Fruit fly (Drosophila melanogaster): ENCODE measurements around the gene CG14711.

CG14711 gene

dm6 chr3R:11581340-11582252 is 41.5 kb upstream of the CG14711 start, which contains the start of gene wkd (continued):
- TF ChIP-seq Camta (GFP tag; optimal IDR thresholded peaks at IDR 0.05) = no peak
- TF ChIP-seq lola (GFP tag; optimal IDR thresholded peaks at IDR 0.05) = no peak
- no peak for TF ChIP-seq Nf-YA (GFP tag; IDR thresholded peaks at IDR 0.05)
- TF ChIP-seq zfh2 (GFP tag; optimal IDR thresholded peaks at IDR 0.05) = no peak
- TF ChIP-seq slbo (GFP tag; IDR thresholded peaks at IDR 0.05) = no peak
- TF ChIP-seq Trl (optimal IDR thresholded peaks at IDR 0.05) = peak in 1 of 2 experiments; percentile 61
- TF ChIP-seq Trl (GFP tag; optimal IDR thresholded peaks at IDR 0.05) = no peak
- TF ChIP-seq CG8290 (GFP tag; optimal IDR thresholded peaks at IDR 0.05) = no peak
- TF ChIP-seq CG8290 (tag; optimal IDR thresholded peaks at IDR 0.05) = no peak
- no peak for TF ChIP-seq rib (GFP tag; IDR thresholded peaks at IDR 0.05)
- TF ChIP-seq bab2 (GFP tag; optimal IDR thresholded peaks at IDR 0.05) = no peak
- TF ChIP-seq Nf-YB (GFP tag; optimal IDR thresholded peaks at IDR 0.05) = no peak
- no peak for TF ChIP-seq CG15696 (tag; optimal IDR thresholded peaks at IDR 0.05)
- no peak for TF ChIP-seq chif (GFP tag; optimal IDR thresholded peaks at IDR 0.05)
- no peak for TF ChIP-seq CG9817 (tag; optimal IDR thresholded peaks at IDR 0.05)
- TF ChIP-seq CG2712 (tag; optimal IDR thresholded peaks at IDR 0.05) = no peak
- TF ChIP-seq CG4404 (GFP tag; IDR thresholded peaks at IDR 0.05) = no peak
- no peak for TF ChIP-seq CG6272 (GFP tag; IDR thresholded peaks at IDR 0.05)
- TF ChIP-seq oc (tag; optimal IDR thresholded peaks at IDR 0.05) = no peak
- peak in 1 of 2 experiments; percentile 23 for TF ChIP-seq Hr78 (GFP tag; optimal IDR thresholded peaks at IDR 0.05)
- no peak for TF ChIP-seq crc (GFP tag; optimal IDR thresholded peaks at IDR 0.05)
- TF ChIP-seq CG8765 (GFP tag; IDR thresholded peaks at IDR 0.05) = no peak
- TF ChIP-seq CG13424 (tag; optimal IDR thresholded peaks at IDR 0.05) = no peak
- peak; percentile 57 for TF ChIP-seq MBD-R2 (GFP tag; IDR thresholded peaks at IDR 0.05)
- no peak for TF ChIP-seq CG13775 (GFP tag; optimal IDR thresholded peaks at IDR 0.05)
- no peak for TF ChIP-seq CG30020 (tag; optimal IDR thresholded peaks at IDR 0.05)
- no peak for TF ChIP-seq fd96Cb (tag; optimal IDR thresholded peaks at IDR 0.05)
- no peak for TF ChIP-seq Blimp-1 (GFP tag; optimal IDR thresholded peaks at IDR 0.05)
- TF ChIP-seq Hmx (GFP tag; optimal IDR thresholded peaks at IDR 0.05) = no peak
- no peak for TF ChIP-seq CG2875 (GFP tag; optimal IDR thresholded peaks at IDR 0.05)
- TF ChIP-seq Myb (GFP tag; optimal IDR thresholded peaks at IDR 0.05) = peak; percentile 54
- TF ChIP-seq CG10462 (GFP tag; optimal IDR thresholded peaks at IDR 0.05) = no peak
- TF ChIP-seq CG17328 (GFP tag; IDR thresholded peaks at IDR 0.05) = no peak
- no peak for TF ChIP-seq ham (GFP tag; IDR thresholded peaks at IDR 0.05)
- peak; percentile 13 for TF ChIP-seq CG17829 (tag; optimal IDR thresholded peaks at IDR 0.05)
- TF ChIP-seq wdn (GFP tag; IDR thresholded peaks at IDR 0.05) = no peak
- TF ChIP-seq ftz-f1 (GFP tag; optimal IDR thresholded peaks at IDR 0.05) = peak; percentile 47
- TF ChIP-seq CG4328 (GFP tag; optimal IDR thresholded peaks at IDR 0.05) = no peak
- TF ChIP-seq CG11085 (GFP tag; IDR thresholded peaks at IDR 0.05) = no peak
- TF ChIP-seq gcm2 (GFP tag; optimal IDR thresholded peaks at IDR 0.05) = no peak
- TF ChIP-seq CTCF (GFP tag; optimal IDR thresholded peaks at IDR 0.05) = peak; percentile 53
- no peak for TF ChIP-seq disco-r (GFP tag; optimal IDR thresholded peaks at IDR 0.05)
- TF ChIP-seq Dip3 (GFP tag; optimal IDR thresholded peaks at IDR 0.05) = no peak
- no peak for TF ChIP-seq CG15601 (tag; optimal IDR thresholded peaks at IDR 0.05)
- peak; percentile 89 for TF ChIP-seq amos (GFP tag; IDR thresholded peaks at IDR 0.05; ENCODE audit: partially characterized antibody)
- peak in 1 of 3 experiments; percentile 6 for TF ChIP-seq Stat92E (GFP tag; optimal IDR thresholded peaks at IDR 0.05)
- no peak for TF ChIP-seq CG4424 (GFP tag; optimal IDR thresholded peaks at IDR 0.05)
- TF ChIP-seq Optix (GFP tag; IDR thresholded peaks at IDR 0.05) = no peak
- TF ChIP-seq Bteb2 (GFP tag; optimal IDR thresholded peaks at IDR 0.05) = no peak
- TF ChIP-seq ara (GFP tag; IDR thresholded peaks at IDR 0.05) = no peak
- no peak for TF ChIP-seq CG5245 (GFP tag; optimal IDR thresholded peaks at IDR 0.05)

All from whole organism, embryonic.